Fruit fly (Drosophila melanogaster) whole organism, embryonic: ENCODE data around the gene Sbf.
A peak's percentile ranks its signal among the peaks of the same experiment; 100 is the strongest.

Experiments
- ATbp ChIP-seq: fragments of 200-800 bp; sonication (Bioruptor generic); optimal IDR thresholded peaks from 2 replicates; lab custom pipeline; 2017; ENCODE audit warnings: missing biosample characterization, mild to moderate bottlenecking, missing genetic modification characterization, missing genetic modification reagents
- B-H1 ChIP-seq: fragments of 200-800 bp; sonication (Bioruptor generic); IDR thresholded peaks from 3 replicates; pipeline ENCODE4 v1.3.6; 2022; ENCODE audit warnings: missing biosample characterization, missing genetic modification characterization
- Blimp-1 ChIP-seq: fragments of 200-800 bp; sonication (Bioruptor generic); optimal IDR thresholded peaks from 3 replicates; lab custom pipeline; 2018; ENCODE audit warnings: missing biosample characterization, missing genetic modification characterization, mild to moderate bottlenecking, moderate library complexity, missing genetic modification reagents
- BtbVII ChIP-seq: fragments of 200-800 bp; sonication (Bioruptor generic); optimal IDR thresholded peaks from 3 replicates; lab custom pipeline; 2017; ENCODE audit warnings: missing biosample characterization, mild to moderate bottlenecking, missing genetic modification characterization
- CG10431 ChIP-seq: fragments of 200-800 bp; sonication (Bioruptor generic); optimal IDR thresholded peaks from 3 replicates; lab custom pipeline; 2018; ENCODE audit warnings: missing biosample characterization, mild to moderate bottlenecking, missing genetic modification characterization
- CG12659 ChIP-seq: fragments of 200-800 bp; sonication (Bioruptor generic); optimal IDR thresholded peaks from 3 replicates; lab custom pipeline; 2017; ENCODE audit warnings: mild to moderate bottlenecking, missing biosample characterization, missing genetic modification reagents, missing genetic modification characterization
- CG13123 ChIP-seq: fragments of 200-800 bp; sonication (Bioruptor generic); optimal IDR thresholded peaks from 2 replicates; lab custom pipeline; 2016; ENCODE audit warnings: missing biosample characterization, missing genetic modification characterization
- CG15073 ChIP-seq: fragments of 200-800 bp; sonication (Bioruptor generic); optimal IDR thresholded peaks from 2 replicates; lab custom pipeline; 2016; ENCODE audit warnings: missing biosample characterization, missing genetic modification characterization
- CG16813 ChIP-seq: fragments of 200-800 bp; sonication (Bioruptor generic); IDR thresholded peaks from 3 replicates; pipeline ENCODE4 v1.3.6; 2022; ENCODE audit warnings: missing biosample characterization, missing genetic modification characterization; ENCODE audit not compliant: partially characterized antibody
- CG17385 ChIP-seq: fragments of 200-800 bp; sonication (Bioruptor generic); optimal IDR thresholded peaks from 3 replicates; lab custom pipeline; 2018; ENCODE audit warnings: missing biosample characterization, mild to moderate bottlenecking, missing genetic modification characterization
- CG17829 ChIP-seq: fragments of 200-800 bp; optimal IDR thresholded peaks from 2 replicates; lab custom pipeline; 2019; ENCODE audit warnings: missing biosample characterization, mild to moderate bottlenecking, missing genetic modification characterization, moderate library complexity
- CG2678 ChIP-seq: fragments of 200-800 bp; sonication (Bioruptor generic); optimal IDR thresholded peaks from 3 replicates; lab custom pipeline; 2019; ENCODE audit warnings: missing biosample characterization, mild to moderate bottlenecking, missing genetic modification characterization, moderate library complexity
- CG3726 ChIP-seq: fragments of 200-800 bp; sonication (Bioruptor generic); IDR thresholded peaks from 3 replicates; pipeline ENCODE4, ENCODE4 v1.3.6; 2022; ENCODE audit warnings: missing biosample characterization, missing genetic modification characterization
- CG3847 ChIP-seq: fragments of 200-800 bp; sonication (Bioruptor generic); IDR thresholded peaks from 2 replicates; pipeline ENCODE4 v1.3.6; 2022; ENCODE audit warnings: missing biosample characterization, missing genetic modification characterization
- CG7357 ChIP-seq: fragments of 200-800 bp; sonication (Bioruptor generic); IDR thresholded peaks from 3 replicates; pipeline ENCODE4 v1.3.6; 2022; ENCODE audit warnings: missing biosample characterization, missing genetic modification characterization
- CG8290 ChIP-seq, 3 experiments: fragments of 200-800 bp; sonication (Bioruptor generic); optimal IDR thresholded peaks; 2 replicates each; lab custom pipeline; 2016 to 2019; ENCODE audit warnings: missing biosample characterization in 3 of 3, missing genetic modification characterization in 3 of 3, mild to moderate bottlenecking in 2 of 3, moderate library complexity in 1 of 3
- CG8944 ChIP-seq: fragments of 200-800 bp; sonication (Bioruptor generic); optimal IDR thresholded peaks from 3 replicates; lab custom pipeline; 2016; ENCODE audit warnings: missing biosample characterization, missing genetic modification characterization
- Camta ChIP-seq: fragments of 200-800 bp; sonication (Bioruptor generic); optimal IDR thresholded peaks from 2 replicates; lab custom pipeline; 2016; ENCODE audit warnings: missing biosample characterization, missing genetic modification characterization
- CrebB ChIP-seq: fragments of 200-800 bp; sonication (Bioruptor generic); optimal IDR thresholded peaks from 3 replicates; lab custom pipeline; 2018; ENCODE audit warnings: missing biosample characterization, mild to moderate bottlenecking, missing genetic modification characterization
- Deaf1 ChIP-seq: fragments of 200-800 bp; optimal IDR thresholded peaks from 3 replicates; lab custom pipeline; 2019; ENCODE audit warnings: missing biosample characterization, mild to moderate bottlenecking, missing genetic modification characterization, moderate library complexity
- Dfd ChIP-seq, 2 experiments: fragments of >200 bp; optimal IDR thresholded peaks; 2 replicates each; lab custom pipeline; 2017; ENCODE audit warnings: missing biosample characterization in 2 of 2, missing genetic modification characterization in 2 of 2
- Eip74EF ChIP-seq, 2 experiments: fragments of 200-800 bp in 1 of 2; fragments of >200 bp in 1 of 2; sonication (Bioruptor generic) in 1 of 2; optimal IDR thresholded peaks; 2 replicates each; lab custom pipeline; 2017 to 2019; ENCODE audit warnings: missing biosample characterization in 2 of 2, missing genetic modification characterization in 2 of 2, mild to moderate bottlenecking in 1 of 2, moderate library complexity in 1 of 2
- Ets97D ChIP-seq: fragments of 200-800 bp; sonication (Bioruptor generic); optimal IDR thresholded peaks from 3 replicates; lab custom pipeline; 2016; ENCODE audit warnings: missing biosample characterization, missing genetic modification characterization
- Fer2 ChIP-seq: fragments of 200-800 bp; sonication (Bioruptor generic); optimal IDR thresholded peaks from 2 replicates; lab custom pipeline; 2018; ENCODE audit warnings: missing biosample characterization, mild to moderate bottlenecking, missing genetic modification characterization, moderate library complexity
- Fer3 ChIP-seq: fragments of 200-800 bp; sonication (Bioruptor generic); optimal IDR thresholded peaks from 2 replicates; lab custom pipeline; 2018; ENCODE audit warnings: missing biosample characterization, mild to moderate bottlenecking, missing genetic modification characterization, moderate library complexity
- HLH4C ChIP-seq: fragments of 200-800 bp; sonication (Bioruptor generic); IDR thresholded peaks from 3 replicates; pipeline ENCODE4 v1.3.6; 2022; ENCODE audit warnings: missing biosample characterization, missing genetic modification characterization; ENCODE audit not compliant: partially characterized antibody
- Lhr ChIP-seq: fragments of 200-800 bp; sonication (Bioruptor generic); optimal IDR thresholded peaks from 3 replicates; lab custom pipeline; 2017; ENCODE audit warnings: mild to moderate bottlenecking, missing biosample characterization, missing genetic modification reagents, missing genetic modification characterization
- MESR4 ChIP-seq: fragments of 200-800 bp; sonication (Bioruptor generic); optimal IDR thresholded peaks from 2 replicates; lab custom pipeline; 2018; ENCODE audit warnings: missing biosample characterization, mild to moderate bottlenecking, missing genetic modification characterization, moderate library complexity
- Neu2 ChIP-seq: fragments of 200-800 bp; sonication (Bioruptor generic); optimal IDR thresholded peaks from 3 replicates; lab custom pipeline; 2016; ENCODE audit warnings: missing biosample characterization, missing genetic modification characterization, borderline replicate concordance
- Rfx ChIP-seq: fragments of 200-800 bp; sonication (Bioruptor generic); IDR thresholded peaks from 2 replicates; pipeline ENCODE4 v1.3.6; 2022; ENCODE audit warnings: missing biosample characterization, missing genetic modification characterization
- Side ChIP-seq: fragments of 200-800 bp; sonication (Bioruptor generic); optimal IDR thresholded peaks from 2 replicates; lab custom pipeline; 2016; ENCODE audit warnings: missing biosample characterization, missing genetic modification characterization
- Sox100B ChIP-seq: fragments of 200-800 bp; sonication (Bioruptor generic); optimal IDR thresholded peaks from 3 replicates; lab custom pipeline; 2018; ENCODE audit warnings: missing biosample characterization, mild to moderate bottlenecking, missing genetic modification characterization
- Ssrp ChIP-seq: fragments of 200-800 bp; sonication (Bioruptor generic); optimal IDR thresholded peaks from 2 replicates; lab custom pipeline; 2018; ENCODE audit warnings: missing biosample characterization, mild to moderate bottlenecking, missing genetic modification characterization, moderate library complexity
- ac ChIP-seq: fragments of 200-800 bp; sonication (Bioruptor generic); optimal IDR thresholded peaks from 3 replicates; lab custom pipeline; 2017; ENCODE audit warnings: missing biosample characterization, mild to moderate bottlenecking, missing genetic modification characterization
- amos ChIP-seq: fragments of 200-800 bp; sonication (Bioruptor generic); IDR thresholded peaks from 2 replicates; pipeline ENCODE4 v1.3.6; 2022; ENCODE audit warnings: missing biosample characterization, missing genetic modification characterization; ENCODE audit not compliant: partially characterized antibody
- bab2 ChIP-seq: fragments of 200-800 bp; sonication (Bioruptor generic); optimal IDR thresholded peaks from 2 replicates; lab custom pipeline; 2016; ENCODE audit warnings: missing biosample characterization, missing genetic modification characterization
- disco-r ChIP-seq: fragments of 200-800 bp; sonication (Bioruptor generic); optimal IDR thresholded peaks from 2 replicates; lab custom pipeline; 2016; ENCODE audit warnings: missing biosample characterization, missing genetic modification characterization
- en ChIP-seq: fragments of 200-800 bp; sonication (Bioruptor generic); optimal IDR thresholded peaks from 2 replicates; lab custom pipeline; 2016; ENCODE audit warnings: missing biosample characterization, missing genetic modification characterization
- fd64A ChIP-seq: fragments of 200-800 bp; sonication (Bioruptor generic); optimal IDR thresholded peaks from 3 replicates; lab custom pipeline; 2018; ENCODE audit warnings: missing biosample characterization, mild to moderate bottlenecking, missing genetic modification characterization
- fu2 ChIP-seq: fragments of 200-800 bp; sonication (Bioruptor generic); optimal IDR thresholded peaks from 2 replicates; lab custom pipeline; 2016; ENCODE audit warnings: missing biosample characterization, missing genetic modification characterization
- gfzf ChIP-seq: fragments of 200-800 bp; sonication (Bioruptor generic); optimal IDR thresholded peaks from 2 replicates; lab custom pipeline; 2016; ENCODE audit warnings: missing biosample characterization, mild to moderate bottlenecking, missing genetic modification characterization, moderate library complexity
- grau ChIP-seq: fragments of 200-800 bp; optimal IDR thresholded peaks from 3 replicates; lab custom pipeline; 2019; ENCODE audit warnings: missing biosample characterization, mild to moderate bottlenecking, missing genetic modification characterization, moderate library complexity
- luna ChIP-seq: fragments of 200-800 bp; sonication (Bioruptor generic); optimal IDR thresholded peaks from 2 replicates; lab custom pipeline; 2016; ENCODE audit warnings: missing biosample characterization, missing genetic modification characterization
- nerfin-1 ChIP-seq: fragments of 200-800 bp; sonication (Bioruptor generic); optimal IDR thresholded peaks from 3 replicates; lab custom pipeline; 2019; ENCODE audit warnings: missing biosample characterization, mild to moderate bottlenecking, missing genetic modification characterization, moderate library complexity
- org-1 ChIP-seq: fragments of 200-800 bp; sonication (Bioruptor generic); optimal IDR thresholded peaks from 2 replicates; lab custom pipeline; 2017; ENCODE audit warnings: missing biosample characterization, missing genetic modification characterization
- repo ChIP-seq: fragments of 200-800 bp; sonication (Bioruptor generic); optimal IDR thresholded peaks from 2 replicates; lab custom pipeline; 2016; ENCODE audit warnings: missing biosample characterization, missing genetic modification characterization
- scrt ChIP-seq: fragments of 200-800 bp; sonication (Bioruptor generic); optimal IDR thresholded peaks from 2 replicates; lab custom pipeline; 2018; ENCODE audit warnings: missing biosample characterization, mild to moderate bottlenecking, missing genetic modification characterization, moderate library complexity
- sqz ChIP-seq: fragments of 200-800 bp; sonication (Bioruptor generic); optimal IDR thresholded peaks from 3 replicates; lab custom pipeline; 2018; ENCODE audit warnings: missing biosample characterization, mild to moderate bottlenecking, missing genetic modification characterization
- vfl ChIP-seq: fragments of 200-800 bp; sonication (Bioruptor generic); optimal IDR thresholded peaks from 2 replicates; lab custom pipeline; 2016; ENCODE audit warnings: missing biosample characterization, missing genetic modification characterization

The Sbf gene

dm6 chr3R:11764279-11764880, 32.4 kb downstream of the Sbf start, which contains the start of gene Lk6 (continued):
- TF ChIP-seq Sox100B (GFP tag; lab: Kevin White, UChicago) (no peak), CG8944 (GFP tag; lab: Kevin White, UChicago) (peak; percentile 19), luna (GFP tag; lab: Kevin White, UChicago) (peak; percentile 52), CG10431 (peak; percentile 60), CG3847 (GFP tag; lab: Robert Waterston, UW) (no peak), Side (GFP tag; lab: Kevin White, UChicago) (peak; percentile 70), CG2678 (tag; lab: Kevin White, UChicago) (peak; percentile 50), gfzf (peak; percentile 100), vfl (GFP tag; lab: Kevin White, UChicago) (peak; percentile 25), CG17829 (tag; lab: Kevin White, UChicago) (peak; percentile 74), BtbVII (GFP tag; lab: Kevin White, UChicago) (peak; percentile 52), CG3726 (GFP tag; lab: Robert Waterston, UW) (no peak), CG7357 (peak; percentile 73; the same call in 2 of the 3 replicates), Camta (GFP tag; lab: Kevin White, UChicago) (no peak), Fer2 (no peak), ac (GFP tag; lab: Kevin White, UChicago) (no peak), sqz (GFP tag; lab: Kevin White, UChicago) (peak; percentile 88), fd64A (no peak), grau (tag; lab: Kevin White, UChicago) (peak; percentile 54), Blimp-1 (GFP tag; lab: Kevin White, UChicago) (peak; percentile 30), B-H1 (GFP tag; lab: Robert Waterston, UW) (no peak), Lhr (GFP tag; lab: Kevin White, UChicago) (peak; percentile 99), Eip74EF (GFP tag; optimal IDR thresholded peaks at IDR 0.05; lab: Kevin White, UChicago) (peak in 1 of 2 experiments; percentile 67), ATbp (GFP tag; lab: Kevin White, UChicago) (peak; percentile 34), repo (no peak), MESR4 (GFP tag; lab: Kevin White, UChicago) (peak; percentile 85), Dfd (GFP tag; optimal IDR thresholded peaks at IDR 0.05; lab: Kevin White, UChicago) (no peak), Fer3 (peak; percentile 3), disco-r (GFP tag; lab: Kevin White, UChicago) (no peak), CG8290 (GFP tag; optimal IDR thresholded peaks at IDR 0.05; lab: Kevin White, UChicago) (peak; percentile 60), CG8290 (tag; optimal IDR thresholded peaks at IDR 0.05; lab: Kevin White, UChicago) (peak; percentile 23 to 90), HLH4C (GFP tag; lab: Robert Waterston, UW) (no peak), nerfin-1 (tag; lab: Kevin White, UChicago) (peak; percentile 52), Deaf1 (tag; lab: Kevin White, UChicago) (peak; percentile 93), CrebB (tag; lab: Kevin White, UChicago) (peak; percentile 83), bab2 (GFP tag; lab: Kevin White, UChicago) (peak; percentile 16), Ets97D (GFP tag; lab: Kevin White, UChicago) (peak; percentile 96), CG15073 (GFP tag; lab: Kevin White, UChicago) (no peak), fu2 (GFP tag; lab: Kevin White, UChicago) (peak; percentile 4), CG16813 (GFP tag; lab: Robert Waterston, UW) (no peak), Ssrp (tag; lab: Kevin White, UChicago) (no peak), scrt (GFP tag; lab: Kevin White, UChicago) (peak; percentile 73), CG12659 (GFP tag; lab: Kevin White, UChicago) (peak; percentile 91), CG13123 (GFP tag; lab: Kevin White, UChicago) (no peak), amos (no peak), en (GFP tag; lab: Kevin White, UChicago) (no peak), Neu2 (GFP tag; lab: Kevin White, UChicago) (no peak), Rfx (GFP tag; lab: Robert Waterston, UW) (no peak), CG17385 (GFP tag; lab: Kevin White, UChicago) (peak; percentile 61), org-1 (GFP tag; lab: Kevin White, UChicago) (peak; percentile 29)
